Worm (Caenorhabditis elegans): Measurements from ENCODE around the gene D1005.4.

ce11 chrX:1504529-1505080, 19.0 kb upstream of the D1005.4 start:
- TF ChIP-seq egl-27 (tag; optimal IDR thresholded peaks at IDR 0.05): peak; percentile 75
- no peak for TF ChIP-seq nhr-11 (tag; optimal IDR thresholded peaks at IDR 0.05)
- peak; percentile 11 for TF ChIP-seq lin-13 (GFP tag; optimal IDR thresholded peaks at IDR 0.05)
- no peak for TF ChIP-seq ZK546.5 (tag; optimal IDR thresholded peaks at IDR 0.05)
